Fruit fly (Drosophila melanogaster) whole organism, embryonic: ENCODE data around the gene CG14332.
A peak's percentile ranks its signal among the peaks of the same experiment; 100 is the strongest.

Source experiments
- Bdp1 ChIP-seq: fragments of 200-800 bp; sonication (Bioruptor generic); optimal IDR thresholded peaks from 3 replicates; lab custom pipeline; 2016; ENCODE audit warnings: missing biosample characterization, missing genetic modification characterization
- Bgb ChIP-seq: fragments of 200-800 bp; sonication (Bioruptor generic); IDR thresholded peaks from 2 replicates; pipeline ENCODE4 v1.3.6; 2022; ENCODE audit warnings: missing biosample characterization, missing genetic modification characterization; ENCODE audit not compliant: partially characterized antibody
- CG12155 ChIP-seq: fragments of 200-800 bp; sonication (Bioruptor generic); optimal IDR thresholded peaks from 3 replicates; lab custom pipeline; 2016; ENCODE audit warnings: missing biosample characterization, missing genetic modification characterization
- CG12219 ChIP-seq: fragments of 200-800 bp; sonication (Bioruptor generic); optimal IDR thresholded peaks from 3 replicates; lab custom pipeline; 2018; ENCODE audit warnings: missing biosample characterization, mild to moderate bottlenecking, missing genetic modification characterization
- CG12942 ChIP-seq: fragments of 200-800 bp; sonication (Bioruptor generic); optimal IDR thresholded peaks from 3 replicates; lab custom pipeline; 2016; ENCODE audit warnings: missing biosample characterization, missing genetic modification characterization
- CG15269 ChIP-seq: fragments of 200-800 bp; sonication (Bioruptor generic); optimal IDR thresholded peaks from 2 replicates; lab custom pipeline; 2018; ENCODE audit warnings: missing biosample characterization, mild to moderate bottlenecking, missing genetic modification characterization, moderate library complexity
- CG1529 ChIP-seq: fragments of 200-800 bp; sonication (Bioruptor generic); optimal IDR thresholded peaks from 3 replicates; lab custom pipeline; 2018; ENCODE audit warnings: missing biosample characterization, missing genetic modification characterization
- CG15696 ChIP-seq: fragments of 200-800 bp; sonication (Bioruptor generic); optimal IDR thresholded peaks from 2 replicates; lab custom pipeline; 2019; ENCODE audit warnings: missing biosample characterization, mild to moderate bottlenecking, missing genetic modification characterization, moderate library complexity
- CG18619 ChIP-seq: fragments of 200-800 bp; sonication (Bioruptor generic); optimal IDR thresholded peaks from 3 replicates; lab custom pipeline; 2017; ENCODE audit warnings: missing biosample characterization, mild to moderate bottlenecking, missing genetic modification characterization
- CG2120 ChIP-seq: fragments of 200-800 bp; sonication (Bioruptor generic); optimal IDR thresholded peaks from 3 replicates; lab custom pipeline; 2016; ENCODE audit warnings: missing biosample characterization, missing genetic modification characterization
- CG31365 ChIP-seq: fragments of 200-800 bp; sonication (Bioruptor generic); optimal IDR thresholded peaks from 2 replicates; lab custom pipeline; 2018; ENCODE audit warnings: missing biosample characterization, mild to moderate bottlenecking, missing genetic modification characterization
- CG33557 ChIP-seq: fragments of 200-800 bp; sonication (Bioruptor generic); optimal IDR thresholded peaks from 2 replicates; lab custom pipeline; 2019; ENCODE audit warnings: missing biosample characterization, mild to moderate bottlenecking, missing genetic modification characterization, moderate library complexity
- CG34376 ChIP-seq: fragments of 200-800 bp; sonication (Bioruptor generic); optimal IDR thresholded peaks from 2 replicates; lab custom pipeline; 2018; ENCODE audit warnings: missing biosample characterization, mild to moderate bottlenecking, missing genetic modification characterization
- CG4360 ChIP-seq: fragments of 200-800 bp; sonication (Bioruptor generic); IDR thresholded peaks from 2 replicates; pipeline ENCODE4 v1.3.6; 2022; ENCODE audit warnings: missing biosample characterization, missing genetic modification characterization
- CG7372 ChIP-seq: fragments of 200-800 bp; sonication (Bioruptor generic); IDR thresholded peaks from 2 replicates; pipeline ENCODE4 v1.3.6; 2022; ENCODE audit warnings: missing biosample characterization, missing genetic modification characterization
- CG7963 ChIP-seq: fragments of 200-800 bp; sonication (Bioruptor generic); IDR thresholded peaks from 3 replicates; pipeline ENCODE4 v1.3.6; 2022; ENCODE audit warnings: missing biosample characterization, missing genetic modification characterization; ENCODE audit not compliant: partially characterized antibody
- CrebB ChIP-seq: fragments of 200-800 bp; sonication (Bioruptor generic); optimal IDR thresholded peaks from 3 replicates; lab custom pipeline; 2018; ENCODE audit warnings: missing biosample characterization, mild to moderate bottlenecking, missing genetic modification characterization
- D19A ChIP-seq: fragments of 200-800 bp; optimal IDR thresholded peaks from 3 replicates; lab custom pipeline; 2019; ENCODE audit warnings: missing biosample characterization, mild to moderate bottlenecking, missing genetic modification characterization, moderate library complexity
- Dfd ChIP-seq, 2 experiments: fragments of >200 bp; optimal IDR thresholded peaks; 2 replicates each; lab custom pipeline; 2017; ENCODE audit warnings: missing biosample characterization in 2 of 2, missing genetic modification characterization in 2 of 2
- Doc3 ChIP-seq: fragments of 200-800 bp; sonication (Bioruptor generic); IDR thresholded peaks from 3 replicates; pipeline ENCODE4 v1.3.6; 2022; ENCODE audit warnings: missing biosample characterization, missing genetic modification characterization; ENCODE audit not compliant: partially characterized antibody
- Dref ChIP-seq: fragments of 200-800 bp; sonication (Bioruptor generic); IDR thresholded peaks from 2 replicates; pipeline ENCODE4 v1.3.6; 2022; ENCODE audit warnings: missing biosample characterization, missing genetic modification characterization
- ERR ChIP-seq: fragments of 200-800 bp; sonication (Bioruptor generic); optimal IDR thresholded peaks from 2 replicates; lab custom pipeline; 2016; ENCODE audit warnings: missing biosample characterization, missing genetic modification characterization
- Elba2 ChIP-seq: fragments of 200-800 bp; sonication (Bioruptor generic); optimal IDR thresholded peaks from 3 replicates; lab custom pipeline; 2016; ENCODE audit warnings: missing biosample characterization, missing genetic modification characterization
- Ets97D ChIP-seq: fragments of 200-800 bp; sonication (Bioruptor generic); optimal IDR thresholded peaks from 3 replicates; lab custom pipeline; 2016; ENCODE audit warnings: missing biosample characterization, missing genetic modification characterization
- HHEX ChIP-seq: fragments of 200-800 bp; sonication (Bioruptor generic); optimal IDR thresholded peaks from 3 replicates; lab custom pipeline; 2017; ENCODE audit warnings: missing biosample characterization, mild to moderate bottlenecking, missing genetic modification characterization, missing genetic modification reagents
- HLH54F ChIP-seq: fragments of 200-800 bp; sonication (Bioruptor generic); optimal IDR thresholded peaks from 3 replicates; lab custom pipeline; 2016; ENCODE audit warnings: missing biosample characterization, missing genetic modification characterization
- Hmr ChIP-seq: fragments of 200-800 bp; sonication (Bioruptor generic); optimal IDR thresholded peaks from 3 replicates; lab custom pipeline; 2017; ENCODE audit warnings: mild to moderate bottlenecking, missing biosample characterization, missing genetic modification reagents, missing genetic modification characterization
- Nf-YC ChIP-seq: fragments of 200-800 bp; optimal IDR thresholded peaks from 3 replicates; lab custom pipeline; 2019; ENCODE audit warnings: missing biosample characterization, mild to moderate bottlenecking, missing genetic modification characterization, moderate library complexity
- Opbp ChIP-seq: fragments of 200-800 bp; sonication (Bioruptor generic); IDR thresholded peaks from 3 replicates; pipeline ENCODE4 v1.3.6; 2022; ENCODE audit warnings: missing biosample characterization, missing genetic modification characterization; ENCODE audit not compliant: partially characterized antibody
- Scr ChIP-seq: fragments of 200-800 bp; sonication (Bioruptor generic); IDR thresholded peaks from 2 replicates; pipeline ENCODE4 v1.3.6; 2022; ENCODE audit warnings: missing biosample characterization, missing genetic modification characterization; ENCODE audit not compliant: partially characterized antibody
- Spps ChIP-seq: fragments of 200-800 bp; sonication (Bioruptor generic); optimal IDR thresholded peaks from 2 replicates; lab custom pipeline; 2018; ENCODE audit warnings: missing biosample characterization, mild to moderate bottlenecking, missing genetic modification characterization
- TFAM ChIP-seq: fragments of 200-800 bp; sonication (Bioruptor generic); optimal IDR thresholded peaks from 2 replicates; lab custom pipeline; 2017; ENCODE audit warnings: missing biosample characterization, missing genetic modification characterization, inconsistent platforms
- ap ChIP-seq: fragments of 200-800 bp; sonication (Bioruptor generic); IDR thresholded peaks from 2 replicates; pipeline ENCODE4 v1.3.6; 2022; ENCODE audit warnings: missing biosample characterization, missing genetic modification characterization
- ato ChIP-seq: fragments of 200-800 bp; sonication (Bioruptor generic); IDR thresholded peaks from 2 replicates; pipeline ENCODE4 v1.3.6; 2022; ENCODE audit warnings: missing biosample characterization, missing genetic modification characterization; ENCODE audit not compliant: partially characterized antibody
- cato ChIP-seq: fragments of 200-800 bp; sonication (Bioruptor generic); optimal IDR thresholded peaks from 2 replicates; lab custom pipeline; 2016; ENCODE audit warnings: missing biosample characterization, missing genetic modification characterization, borderline replicate concordance
- caup ChIP-seq: fragments of 200-800 bp; sonication (Bioruptor generic); optimal IDR thresholded peaks from 3 replicates; lab custom pipeline; 2017; ENCODE audit warnings: missing biosample characterization, mild to moderate bottlenecking, missing genetic modification characterization, moderate library complexity; ENCODE audit not compliant: severe bottlenecking
- crc ChIP-seq: fragments of 200-800 bp; sonication (Bioruptor generic); optimal IDR thresholded peaks from 2 replicates; lab custom pipeline; 2016; ENCODE audit warnings: missing biosample characterization, missing genetic modification characterization
- gce ChIP-seq: fragments of 200-800 bp; sonication (Bioruptor generic); IDR thresholded peaks from 3 replicates; pipeline ENCODE4 v1.3.6; 2022; ENCODE audit warnings: missing biosample characterization, missing genetic modification characterization
- gcm ChIP-seq: fragments of 200-800 bp; sonication (Bioruptor generic); optimal IDR thresholded peaks from 2 replicates; lab custom pipeline; 2019; ENCODE audit warnings: missing biosample characterization, mild to moderate bottlenecking, missing genetic modification characterization, moderate library complexity
- kni ChIP-seq: fragments of 200-800 bp; sonication (Bioruptor generic); optimal IDR thresholded peaks from 3 replicates; lab custom pipeline; 2017; ENCODE audit warnings: mild to moderate bottlenecking, missing biosample characterization, missing genetic modification reagents, missing genetic modification characterization
- lilli ChIP-seq: fragments of 200-800 bp; sonication (Bioruptor generic); optimal IDR thresholded peaks from 3 replicates; lab custom pipeline; 2016; ENCODE audit warnings: missing biosample characterization, missing genetic modification characterization
- mam ChIP-seq: fragments of 200-800 bp; sonication (Bioruptor generic); optimal IDR thresholded peaks from 3 replicates; lab custom pipeline; 2016; ENCODE audit warnings: missing biosample characterization, missing genetic modification characterization
- oc ChIP-seq: fragments of 200-800 bp; sonication (Bioruptor generic); optimal IDR thresholded peaks from 2 replicates; lab custom pipeline; 2018; ENCODE audit warnings: missing biosample characterization, mild to moderate bottlenecking, missing genetic modification characterization, moderate library complexity
- psq ChIP-seq: fragments of 200-800 bp; sonication (Bioruptor generic); optimal IDR thresholded peaks from 2 replicates; lab custom pipeline; 2017; ENCODE audit warnings: missing biosample characterization, missing genetic modification characterization
- sc ChIP-seq, 3 experiments: fragments of >200 bp in 2 of 3; fragments of 200-800 bp in 1 of 3; sonication (Bioruptor generic) in 1 of 3; optimal IDR thresholded peaks; 2 replicates in 2 of 3; 3 replicates in 1 of 3; lab custom pipeline; 2017; ENCODE audit warnings: mild to moderate bottlenecking in 1 of 3, missing biosample characterization in 1 of 3, missing genetic modification characterization in 1 of 3, missing genetic modification reagents in 1 of 3
- slou ChIP-seq: fragments of 200-800 bp; sonication (Bioruptor generic); optimal IDR thresholded peaks from 3 replicates; lab custom pipeline; 2016; ENCODE audit warnings: missing biosample characterization, missing genetic modification characterization
- so ChIP-seq: fragments of 200-800 bp; sonication (Bioruptor generic); IDR thresholded peaks from 3 replicates; pipeline ENCODE4 v1.3.6; 2022; ENCODE audit warnings: missing biosample characterization, missing genetic modification characterization
- zen ChIP-seq: fragments of 200-800 bp; sonication (Bioruptor generic); optimal IDR thresholded peaks from 3 replicates; lab custom pipeline; 2018; ENCODE audit warnings: missing biosample characterization, mild to moderate bottlenecking, missing genetic modification characterization, moderate library complexity

The CG14332 gene

DNA sequence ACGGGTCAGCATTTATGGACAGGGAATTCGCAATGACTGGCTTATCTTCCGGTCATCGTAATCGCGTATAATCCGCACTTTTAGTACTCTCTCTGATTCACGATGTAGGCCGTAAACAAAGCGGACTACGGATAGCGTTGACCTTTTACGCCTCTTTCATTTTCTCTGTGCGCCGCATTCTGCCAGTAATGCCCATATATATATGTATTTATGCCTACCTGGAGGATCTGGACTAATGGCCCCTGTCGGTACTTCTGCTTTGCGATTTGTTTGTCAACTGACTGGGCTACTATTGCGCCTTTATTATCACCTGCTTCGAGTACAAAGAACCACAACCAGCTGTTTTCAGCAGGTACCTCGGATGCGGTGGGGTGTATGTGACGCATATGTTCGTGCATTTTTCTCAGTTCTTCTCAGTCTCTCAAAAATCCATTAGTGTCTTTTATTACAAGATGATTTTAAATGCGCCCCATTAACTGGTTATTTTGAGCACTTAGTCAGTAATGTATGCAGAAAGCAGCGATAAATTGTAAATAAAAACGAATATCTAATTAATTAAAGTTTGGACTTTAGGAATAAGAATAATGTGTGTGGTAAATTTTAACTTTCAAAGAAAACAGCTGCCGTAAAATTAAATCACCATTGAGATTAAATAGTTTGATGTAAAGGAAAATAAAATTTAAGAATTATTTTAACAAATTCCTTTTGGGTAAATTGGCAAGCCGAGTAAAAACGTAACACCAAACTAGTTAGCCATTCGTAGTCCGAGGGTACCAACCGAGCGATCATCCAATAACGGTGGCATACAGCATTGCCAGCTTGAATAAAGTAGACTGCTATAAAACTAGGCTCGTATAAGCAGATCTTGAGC is 27.4 kb downstream of the CG14332 start, which contains the start of gene CREG (continued):
- TF ChIP-seq gce (GFP tag; lab: Robert Waterston, UW) (no peak), zen (tag; lab: Kevin White, UChicago) (peak; percentile 90), CG12155 (no peak), sc (optimal IDR thresholded peaks at IDR 0.05; lab: Kevin White, UChicago) (no peak), sc (GFP tag; optimal IDR thresholded peaks at IDR 0.05; lab: Kevin White, UChicago) (peak; percentile 35), Scr (no peak), CG34376 (GFP tag; lab: Kevin White, UChicago) (no peak), TFAM (GFP tag; lab: Kevin White, UChicago) (no peak), ato (GFP tag; lab: Robert Waterston, UW) (no peak), cato (GFP tag; lab: Kevin White, UChicago) (no peak), HHEX (GFP tag; lab: Kevin White, UChicago) (no peak), caup (GFP tag; lab: Kevin White, UChicago) (no peak), Doc3 (GFP tag; lab: Robert Waterston, UW) (no peak), Elba2 (GFP tag; lab: Kevin White, UChicago) (peak; percentile 58), kni (peak; percentile 6), Bdp1 (GFP tag; lab: Kevin White, UChicago) (no peak), Opbp (no peak), CG12219 (GFP tag; lab: Kevin White, UChicago) (no peak), Dref (GFP tag; lab: Robert Waterston, UW) (no peak), HLH54F (GFP tag; lab: Kevin White, UChicago) (no peak), CG7372 (GFP tag; lab: Robert Waterston, UW) (no peak), lilli (GFP tag; lab: Kevin White, UChicago) (peak; percentile 17), Ets97D (GFP tag; lab: Kevin White, UChicago) (no peak), mam (GFP tag; lab: Kevin White, UChicago) (no peak), Bgb (GFP tag; lab: Robert Waterston, UW) (no peak), gcm (GFP tag; lab: Kevin White, UChicago) (no peak), CG2120 (GFP tag; lab: Kevin White, UChicago) (peak; percentile 34), so (GFP tag; lab: Robert Waterston, UW) (no peak), CG15696 (tag; lab: Kevin White, UChicago) (no peak), Spps (tag; lab: Kevin White, UChicago) (no peak), CG31365 (tag; lab: Kevin White, UChicago) (no peak), CG18619 (no peak), CG4360 (no peak), Nf-YC (no peak), ap (GFP tag; lab: Robert Waterston, UW) (no peak), CG1529 (GFP tag; lab: Kevin White, UChicago) (no peak), crc (GFP tag; lab: Kevin White, UChicago) (no peak), D19A (tag; lab: Kevin White, UChicago) (peak; percentile 21), CG33557 (GFP tag; lab: Kevin White, UChicago) (peak; percentile 9), psq (no peak), CrebB (no peak), Dfd (GFP tag; optimal IDR thresholded peaks at IDR 0.05; lab: Kevin White, UChicago) (no peak), CG12942 (GFP tag; lab: Kevin White, UChicago) (no peak), slou (GFP tag; lab: Kevin White, UChicago) (no peak), Hmr (GFP tag; lab: Kevin White, UChicago) (peak; percentile 5), oc (no peak), ERR (GFP tag; lab: Kevin White, UChicago) (no peak), CG15269 (tag; lab: Kevin White, UChicago) (no peak), CG7963 (GFP tag; lab: Robert Waterston, UW) (no peak)
